Worm (Caenorhabditis elegans) whole organism, L4 larva: Measurements from ENCODE around the gene F36D4.6.
A peak's percentile ranks its signal among the peaks of the same experiment; 100 is the strongest.

Experiments
- F49E8.2 ChIP-seq: sonication (generic microtip); optimal IDR thresholded peaks from 2 replicates; lab custom pipeline; 2016; ENCODE audit warnings: missing compliant biosample characterization, mild to moderate bottlenecking, missing genetic modification characterization, borderline replicate concordance
- ZK546.5 ChIP-seq, 2 experiments: sonication (generic microtip); optimal IDR thresholded peaks; 2 replicates each; lab custom pipeline; 2017; ENCODE audit warnings: missing biosample characterization in 2 of 2, missing genetic modification characterization in 2 of 2
- aly-2 ChIP-seq: sonication (generic microtip); optimal IDR thresholded peaks from 2 replicates; lab custom pipeline; 2018; ENCODE audit warnings: missing biosample characterization, missing genetic modification characterization
- dmd-6 ChIP-seq: fragments of 200-800 bp; sonication (Bioruptor generic); IDR thresholded peaks from 2 replicates; pipeline ENCODE4 v1.3.6; 2022; ENCODE audit warnings: missing genetic modification reagents, missing genetic modification characterization, missing compliant biosample characterization
- mdl-1 ChIP-seq, 2 experiments: fragments of 150-350 bp in 1 of 2; sonication (generic microtip) in 1 of 2; optimal IDR thresholded peaks; 2 replicates each; lab custom pipeline; 2014 to 2017; ENCODE audit warnings: missing biosample characterization in 2 of 2, missing genetic modification characterization in 2 of 2
- nhr-10 ChIP-seq: fragments of 150-350 bp; optimal IDR thresholded peaks from 2 replicates; lab custom pipeline; 2014; ENCODE audit warnings: missing biosample characterization, missing genetic modification characterization
- pha-4 ChIP-seq, 2 experiments: fragments of 150-350 bp in 1 of 2; fragments of 200-800 bp in 1 of 2; sonication (Bioruptor generic) in 1 of 2; IDR thresholded peaks in 1 of 2; optimal IDR thresholded peaks in 1 of 2; 2 replicates each; pipeline versions ENCODE4 v1.3.6 to Lab custom; 2014 to 2022; ENCODE audit warnings: missing genetic modification characterization in 2 of 2, missing genetic modification reagents in 2 of 2, missing biosample characterization in 1 of 2, missing compliant biosample characterization in 1 of 2
- skn-1 ChIP-seq: fragments of 150-350 bp; optimal IDR thresholded peaks from 2 replicates; lab custom pipeline; 2014; ENCODE audit warnings: missing biosample characterization, missing genetic modification characterization
- snpc-4 ChIP-seq: fragments of 150-350 bp; optimal IDR thresholded peaks from 2 replicates; lab custom pipeline; 2014; ENCODE audit warnings: missing biosample characterization, missing genetic modification characterization
- unc-39 ChIP-seq: sonication (generic microtip); optimal IDR thresholded peaks from 2 replicates; lab custom pipeline; 2017; ENCODE audit warnings: missing biosample characterization, missing genetic modification characterization
- unc-62 ChIP-seq, 3 experiments: fragments of 150-350 bp in 1 of 3; sonication (generic microtip); optimal IDR thresholded peaks in 2 of 3; peaks in 1 of 3; 1 replicate in 1 of 3; 2 replicates in 2 of 3; lab custom pipeline; 2014 to 2017; ENCODE audit warnings: missing biosample characterization in 3 of 3, missing genetic modification characterization in 3 of 3, missing genetic modification reagents in 3 of 3, missing genotype in 1 of 3
- zag-1 ChIP-seq: fragments of 150-350 bp; optimal IDR thresholded peaks from 2 replicates; lab custom pipeline; 2014; ENCODE audit warnings: missing biosample characterization, missing genetic modification characterization
- zip-11 ChIP-seq: fragments of 200-800 bp; sonication (Bioruptor generic); IDR thresholded peaks from 2 replicates; pipeline ENCODE4 v1.3.6; 2022; ENCODE audit warnings: missing genetic modification characterization, missing compliant biosample characterization

- no peak for TF ChIP-seq nhr-10 (tag; lab: Kevin White, UChicago)
- TF ChIP-seq zip-11, result no peak
- TF ChIP-seq unc-62 (GFP tag; optimal IDR thresholded peaks at IDR 0.05 in 1 of 2; lab: Kevin White, UChicago), result peak in 1 of 2 experiments; percentile 42
- TF ChIP-seq unc-62 (tag; optimal IDR thresholded peaks at IDR 0.05; lab: Kevin White, UChicago), result no peak
- no peak for TF ChIP-seq aly-2 (tag; lab: Kevin White, UChicago)
- TF ChIP-seq unc-39 (tag; lab: Kevin White, UChicago), result no peak
- TF ChIP-seq dmd-6, result no peak
- no peak for TF ChIP-seq pha-4 (GFP tag; IDR thresholded peaks at IDR 0.05; lab: Robert Waterston, UW)
- TF ChIP-seq pha-4 (tag; optimal IDR thresholded peaks at IDR 0.05; lab: Kevin White, UChicago), result no peak
- TF ChIP-seq skn-1 (tag; lab: Kevin White, UChicago), result no peak
- TF ChIP-seq F49E8.2, result no peak
- TF ChIP-seq ZK546.5 (tag; optimal IDR thresholded peaks at IDR 0.05; lab: Kevin White, UChicago), result no peak
- no peak for TF ChIP-seq mdl-1 (tag; optimal IDR thresholded peaks at IDR 0.05; lab: Kevin White, UChicago)
- TF ChIP-seq snpc-4 (tag; lab: Kevin White, UChicago), result no peak
- no peak for TF ChIP-seq zag-1 (tag; lab: Kevin White, UChicago)
Measured at ce11 chrV:9399886-9400373, 27.0 kb downstream of the F36D4.6 start, which contains the start of gene trpp-4.
